Worm (Caenorhabditis elegans): ENCODE measurements around the gene cdc-25.2.

The cdc-25.2 gene

ce11 chrV:1566776-1567175, at the start of gene cdc-25.2:
Gene cdc-25.2, plus strand, starts transcription at chrV:1567076.
- no peak for TF ChIP-seq nhr-6 (tag; optimal IDR thresholded peaks at IDR 0.05)
- TF ChIP-seq F49E8.2 (tag; optimal IDR thresholded peaks at IDR 0.05; ENCODE audit: borderline replicate concordance) = no peak

- no peak for TF ChIP-seq pqm-1 (tag; optimal IDR thresholded peaks at IDR 0.05)
- TF ChIP-seq hlh-30 (tag; optimal IDR thresholded peaks at IDR 0.05; ENCODE audit: insufficient read depth) = no peak
- TF ChIP-seq mdl-1 (tag; optimal IDR thresholded peaks at IDR 0.05) = no peak
- no peak for TF ChIP-seq zip-2 (tag; optimal IDR thresholded peaks at IDR 0.05)
- TF ChIP-seq ces-1 (GFP tag; optimal IDR thresholded peaks at IDR 0.05) = no peak
- no peak for TF ChIP-seq ztf-11 (tag; optimal IDR thresholded peaks at IDR 0.05)
- TF ChIP-seq dmd-6 (GFP tag; IDR thresholded peaks at IDR 0.05) = no peak
- TF ChIP-seq unc-62 (GFP tag; optimal IDR thresholded peaks at IDR 0.05 in 1 of 2) = no peak
- TF ChIP-seq unc-62 (tag; optimal IDR thresholded peaks at IDR 0.05) = no peak
- TF ChIP-seq F37D6.2 (tag; optimal IDR thresholded peaks at IDR 0.05) = no peak
- no peak for TF ChIP-seq dpl-1 (GFP tag; optimal IDR thresholded peaks at IDR 0.05)
Observed at ce11 chrV:1521845-1522244, 45.0 kb upstream of the cdc-25.2 start, which contains the start of gene str-240. Gene str-240, minus strand, starts transcription at chrV:1521945.

ce11 chrV:1522485-1522884, 44.4 kb upstream of the cdc-25.2 start, which contains the start of gene str-243:
Gene str-243, plus strand, starts transcription at chrV:1522785.
- no peak for TF ChIP-seq ctbp-1 (GFP tag; IDR thresholded peaks at IDR 0.05)
- no peak for TF ChIP-seq hlh-11 (tag; optimal IDR thresholded peaks at IDR 0.05)
- TF ChIP-seq nhr-76 (tag; optimal IDR thresholded peaks at IDR 0.05) = no peak
- TF ChIP-seq lsy-2 (tag; optimal IDR thresholded peaks at IDR 0.05) = no peak

ce11 chrV:1527985-1528384, 38.9 kb upstream of the cdc-25.2 start, which contains the start of gene str-236:
Gene str-236, minus strand, starts transcription at chrV:1528085.
- TF ChIP-seq attf-4 (tag; optimal IDR thresholded peaks at IDR 0.05) (no peak), ceh-82 (tag; optimal IDR thresholded peaks at IDR 0.05) (no peak), nhr-42 (GFP tag; IDR thresholded peaks at IDR 0.05) (no peak), F10B5.3 (tag; optimal IDR thresholded peaks at IDR 0.05) (no peak), ceh-28 (tag; optimal IDR thresholded peaks at IDR 0.05) (no peak), dmd-9 (GFP tag; IDR thresholded peaks at IDR 0.05) (no peak), ceh-20 (GFP tag; IDR thresholded peaks at IDR 0.05) (no peak), ceh-62 (tag; optimal IDR thresholded peaks at IDR 0.05) (no peak), unc-62 (GFP tag; optimal IDR thresholded peaks at IDR 0.05 in 1 of 2) (no peak), unc-62 (tag; optimal IDR thresholded peaks at IDR 0.05) (no peak), lim-7 (GFP tag; IDR thresholded peaks at IDR 0.05) (no peak), vab-7 (GFP tag; IDR thresholded peaks at IDR 0.05) (no peak), ceh-44 (GFP tag; IDR thresholded peaks at IDR 0.05) (no peak), nhr-25 (tag; optimal IDR thresholded peaks at IDR 0.05; ENCODE audit: borderline replicate concordance, insufficient read depth) (no peak), unc-39 (tag; optimal IDR thresholded peaks at IDR 0.05) (no peak), zip-11 (GFP tag; IDR thresholded peaks at IDR 0.05) (no peak)

DNA sequence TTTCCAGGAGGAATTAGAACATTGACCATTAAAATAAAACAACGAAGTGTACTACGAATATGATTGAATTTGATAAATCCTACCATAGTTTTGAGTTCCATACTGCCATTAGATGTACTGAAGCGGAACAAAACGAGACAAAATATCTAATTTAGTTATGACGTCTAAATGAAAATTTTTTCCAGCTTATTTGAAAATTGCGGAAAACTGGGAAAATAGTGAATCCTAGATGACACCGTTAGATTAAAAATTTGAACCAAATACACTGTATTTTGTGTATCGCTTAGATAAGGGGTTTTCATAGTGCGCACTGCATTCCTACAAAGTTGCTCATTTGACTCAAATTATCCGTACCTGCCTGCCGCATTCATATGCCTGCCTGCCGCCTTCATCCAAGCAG, 35.7 kb upstream of the cdc-25.2 start, which contains the start of gene K02H11.4:
Gene K02H11.4, minus strand, starts transcription at position 101 of the 400 bp plus-strand sequence.
- no peak for TF ChIP-seq ztf-11 (tag; optimal IDR thresholded peaks at IDR 0.05)
- TF ChIP-seq lin-38 (GFP tag; IDR thresholded peaks at IDR 0.05) = no peak
- no peak for TF ChIP-seq php-3 (GFP tag; IDR thresholded peaks at IDR 0.05)
- no peak for TF ChIP-seq zag-1 (tag; optimal IDR thresholded peaks at IDR 0.05)
- TF ChIP-seq nhr-237 (tag; optimal IDR thresholded peaks at IDR 0.05) = no peak
- no peak for TF ChIP-seq ces-1 (GFP tag; optimal IDR thresholded peaks at IDR 0.05)
- TF ChIP-seq skn-1 (tag; optimal IDR thresholded peaks at IDR 0.05) = no peak
- no peak for TF ChIP-seq ztf-7 (tag; optimal IDR thresholded peaks at IDR 0.05)
- TF ChIP-seq ceh-28 (tag; optimal IDR thresholded peaks at IDR 0.05) = no peak
- no peak for TF ChIP-seq ceh-20 (GFP tag; IDR thresholded peaks at IDR 0.05)
- TF ChIP-seq hlh-30 (tag; optimal IDR thresholded peaks at IDR 0.05; ENCODE audit: insufficient read depth) = no peak
- no peak for TF ChIP-seq T20F7.1 (GFP tag; optimal IDR thresholded peaks at IDR 0.05)
- TF ChIP-seq nhr-42 (GFP tag; IDR thresholded peaks at IDR 0.05) = no peak
- no peak for TF ChIP-seq fos-1 (tag; optimal IDR thresholded peaks at IDR 0.05)
